Worm (Caenorhabditis elegans): ENCODE results near the gene W07A12.8.

DNA sequence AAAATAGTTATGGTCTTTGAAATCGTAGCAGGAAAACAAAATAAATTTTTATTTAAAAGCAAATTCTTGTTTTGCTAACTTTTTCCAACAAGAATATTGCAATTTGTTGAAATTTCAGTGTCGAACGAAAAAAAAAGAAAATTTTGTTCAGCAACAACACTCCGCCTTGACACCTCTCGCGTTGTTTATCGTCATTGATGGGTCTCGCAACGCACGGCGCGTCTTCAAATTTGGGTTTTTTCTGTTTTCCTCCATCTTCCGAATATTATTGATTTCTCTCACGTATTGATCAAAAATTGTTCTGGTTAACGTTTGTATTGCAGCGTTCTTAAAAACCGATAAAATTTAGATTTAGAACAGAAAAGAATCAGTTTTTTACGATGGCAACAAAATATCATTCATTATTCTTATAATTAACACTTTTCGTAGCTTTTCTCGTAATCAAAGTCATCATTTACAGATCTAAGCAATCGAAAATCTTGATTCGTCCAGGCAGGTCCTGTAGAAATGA, 3.9 kb upstream of the W07A12.8 start, which contains the start of gene dpl-1:
- TF ChIP-seq ceh-9 (tag; optimal IDR thresholded peaks at IDR 0.05) (no peak), ama-1 (optimal IDR thresholded peaks at IDR 0.05) (no peak), Y22D7AL.16 (tag; optimal IDR thresholded peaks at IDR 0.05) (no peak), sox-2 (GFP tag; IDR thresholded peaks at IDR 0.05) (no peak), odd-2 (tag; optimal IDR thresholded peaks at IDR 0.05) (no peak), pha-4 (tag; optimal IDR thresholded peaks at IDR 0.05) (no peak), pat-9 (tag; optimal IDR thresholded peaks at IDR 0.05) (no peak), unc-55 (GFP tag; optimal IDR thresholded peaks at IDR 0.05) (no peak)

Measured in whole organism, late embryonic.